Fruit fly (Drosophila melanogaster): Measurements from ENCODE around the gene CG4213.
A peak's percentile ranks its signal among the peaks of the same experiment; 100 is the strongest.

The CG4213 gene

DNA sequence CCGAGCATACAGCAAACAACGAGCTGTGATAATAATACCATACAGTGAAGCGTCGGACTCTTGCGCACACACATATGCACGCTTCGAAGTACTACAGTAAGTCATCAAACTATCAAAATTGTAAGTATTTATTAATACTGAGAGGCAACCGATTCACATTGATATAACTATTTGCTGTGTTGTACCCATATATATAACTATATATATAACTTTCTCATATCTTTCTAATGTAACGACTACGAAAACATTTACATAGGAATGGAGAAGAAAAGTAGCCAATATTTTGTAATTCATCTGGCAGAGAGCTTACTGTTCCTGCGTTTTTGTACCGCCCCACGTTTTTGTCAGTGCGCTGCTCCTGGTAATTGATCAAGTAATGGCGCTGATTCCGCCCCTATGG is 10.9 kb upstream of the CG4213 start (continued):
- no peak for TF ChIP-seq E2f1 (GFP tag; IDR thresholded peaks at IDR 0.05)
- no peak for TF ChIP-seq HLH4C (GFP tag; IDR thresholded peaks at IDR 0.05; ENCODE audit: partially characterized antibody)
- TF ChIP-seq fd64A (GFP tag; optimal IDR thresholded peaks at IDR 0.05) = no peak
- TF ChIP-seq CG12071 (GFP tag; optimal IDR thresholded peaks at IDR 0.05) = no peak
- TF ChIP-seq BtbVII (GFP tag; optimal IDR thresholded peaks at IDR 0.05) = no peak
- TF ChIP-seq fd102C (GFP tag; optimal IDR thresholded peaks at IDR 0.05) = no peak
- no peak for TF ChIP-seq ase (GFP tag; IDR thresholded peaks at IDR 0.05)
- TF ChIP-seq run (tag; optimal IDR thresholded peaks at IDR 0.05) = no peak
- TF ChIP-seq CG8765 (GFP tag; IDR thresholded peaks at IDR 0.05) = no peak
- no peak for TF ChIP-seq mirr (GFP tag; optimal IDR thresholded peaks at IDR 0.05)
- TF ChIP-seq cwo (GFP tag; optimal IDR thresholded peaks at IDR 0.05) = peak; percentile 66
- no peak for TF ChIP-seq lov (optimal IDR thresholded peaks at IDR 0.05)
- TF ChIP-seq lov (GFP tag; IDR thresholded peaks at IDR 0.05) = no peak
- no peak for TF ChIP-seq CG17359 (tag; optimal IDR thresholded peaks at IDR 0.05)
- peak; percentile 10; the same call in 1 of the 2 replicates for TF ChIP-seq Xrp1 (GFP tag; IDR thresholded peaks at IDR 0.05)
- peak; percentile 8; the same call in 1 of the 2 replicates for TF ChIP-seq slbo (GFP tag; IDR thresholded peaks at IDR 0.05)
- TF ChIP-seq pnt (GFP tag; optimal IDR thresholded peaks at IDR 0.05) = no peak
- TF ChIP-seq CG17802 (tag; optimal IDR thresholded peaks at IDR 0.05) = no peak
- TF ChIP-seq CG4617 (GFP tag; optimal IDR thresholded peaks at IDR 0.05; ENCODE audit: borderline replicate concordance) = no peak
- TF ChIP-seq pho (GFP tag; optimal IDR thresholded peaks at IDR 0.05) = no peak
- no peak for TF ChIP-seq CG12744 (GFP tag; optimal IDR thresholded peaks at IDR 0.05)
- TF ChIP-seq bowl (GFP tag; IDR thresholded peaks at IDR 0.05) = no peak
- TF ChIP-seq corto (GFP tag; optimal IDR thresholded peaks at IDR 0.05) = no peak
- no peak for TF ChIP-seq CG33213 (GFP tag; optimal IDR thresholded peaks at IDR 0.05)
- peak; percentile 18; the same call in 1 of the 2 replicates for TF ChIP-seq CG6689 (GFP tag; IDR thresholded peaks at IDR 0.05)
- TF ChIP-seq Opbp (GFP tag; IDR thresholded peaks at IDR 0.05; ENCODE audit: partially characterized antibody) = no peak
- no peak for TF ChIP-seq chif (GFP tag; optimal IDR thresholded peaks at IDR 0.05)
- TF ChIP-seq CG18599 (GFP tag; optimal IDR thresholded peaks at IDR 0.05) = peak; percentile 78
- TF ChIP-seq sug (tag; optimal IDR thresholded peaks at IDR 0.05) = peak; percentile 28
- TF ChIP-seq sima (GFP tag; optimal IDR thresholded peaks at IDR 0.05) = no peak
- peak; percentile 48; the same call in 1 of the 2 replicates for TF ChIP-seq Drgx (GFP tag; IDR thresholded peaks at IDR 0.05)
- TF ChIP-seq gsb (GFP tag; IDR thresholded peaks at IDR 0.05) = no peak
- TF ChIP-seq Dref (GFP tag; IDR thresholded peaks at IDR 0.05) = no peak
- no peak for TF ChIP-seq crc (GFP tag; optimal IDR thresholded peaks at IDR 0.05)
- TF ChIP-seq CG17829 (tag; optimal IDR thresholded peaks at IDR 0.05) = peak; percentile 3
- no peak for TF ChIP-seq pros (GFP tag; optimal IDR thresholded peaks at IDR 0.05)
- no peak for TF ChIP-seq Oli (tag; optimal IDR thresholded peaks at IDR 0.05)
- no peak for TF ChIP-seq fu2 (GFP tag; optimal IDR thresholded peaks at IDR 0.05)
- peak; percentile 17 for TF ChIP-seq CG13775 (GFP tag; optimal IDR thresholded peaks at IDR 0.05)
- TF ChIP-seq H15 (GFP tag; IDR thresholded peaks at IDR 0.05) = no peak
- no peak for TF ChIP-seq Dbx (GFP tag; IDR thresholded peaks at IDR 0.05)
- no peak for TF ChIP-seq CG3995 (GFP tag; optimal IDR thresholded peaks at IDR 0.05)
- TF ChIP-seq CG2678 (tag; optimal IDR thresholded peaks at IDR 0.05) = no peak
- TF ChIP-seq CG13424 (tag; optimal IDR thresholded peaks at IDR 0.05) = peak; percentile 41
- peak; percentile 24 for TF ChIP-seq CG12155 (GFP tag; optimal IDR thresholded peaks at IDR 0.05)
- no peak for TF ChIP-seq Dek (tag; optimal IDR thresholded peaks at IDR 0.05)
- peak; percentile 52 for TF ChIP-seq Fer1 (GFP tag; optimal IDR thresholded peaks at IDR 0.05)
- TF ChIP-seq Hand (GFP tag; optimal IDR thresholded peaks at IDR 0.05) = peak; percentile 2
- peak; percentile 28; the same call in 1 of the 2 replicates for TF ChIP-seq al (GFP tag; IDR thresholded peaks at IDR 0.05)
- no peak for TF ChIP-seq Bgb (GFP tag; IDR thresholded peaks at IDR 0.05; ENCODE audit: partially characterized antibody)
- no peak for TF ChIP-seq CG10431 (GFP tag; optimal IDR thresholded peaks at IDR 0.05)

All from whole organism, embryonic.